Worm (Caenorhabditis elegans) whole organism, early embryonic: ENCODE results near the gene nit-1.

ENCODE experiments used
- B0310.2 ChIP-seq: sonication (generic microtip); optimal IDR thresholded peaks from 2 replicates; lab custom pipeline; 2016; ENCODE audit warnings: mild to moderate bottlenecking, missing genetic modification characterization, missing compliant biosample characterization
- F13C5.2 ChIP-seq: sonication (generic microtip); optimal IDR thresholded peaks from 2 replicates; lab custom pipeline; 2017; ENCODE audit warnings: mild to moderate bottlenecking, missing genetic modification characterization, inconsistent platforms, missing compliant biosample characterization
- aly-1 ChIP-seq: sonication (generic microtip); optimal IDR thresholded peaks from 2 replicates; lab custom pipeline; 2016; ENCODE audit warnings: missing genetic modification characterization, missing compliant biosample characterization
- ama-1 ChIP-seq: fragments of 150-350 bp; optimal IDR thresholded peaks from 2 replicates; lab custom pipeline; 2014
- ceh-13 ChIP-seq: fragments of 200-800 bp; sonication (Bioruptor generic); optimal IDR thresholded peaks from 2 replicates; lab custom pipeline; 2018; ENCODE audit warnings: mild to moderate bottlenecking, missing genetic modification characterization, missing compliant biosample characterization
- ceh-36 ChIP-seq: sonication (generic microtip); optimal IDR thresholded peaks from 2 replicates; lab custom pipeline; 2016; ENCODE audit warnings: missing genetic modification characterization, inconsistent platforms, missing compliant biosample characterization
- ets-7 ChIP-seq: sonication (generic microtip); optimal IDR thresholded peaks from 2 replicates; lab custom pipeline; 2016; ENCODE audit warnings: missing genotype, missing genetic modification characterization, missing compliant biosample characterization
- flt-1 ChIP-seq: fragments of 200-800 bp; sonication (Bioruptor generic); IDR thresholded peaks from 2 replicates; pipeline ENCODE4 v1.3.6; 2022; ENCODE audit warnings: missing genetic modification characterization, missing compliant biosample characterization
- hmbx-1 ChIP-seq: sonication (generic microtip); optimal IDR thresholded peaks from 2 replicates; lab custom pipeline; 2016; ENCODE audit warnings: mild to moderate bottlenecking, missing genetic modification characterization, missing compliant biosample characterization
- hmg-4 ChIP-seq: fragments of 200-800 bp; sonication (Bioruptor generic); optimal IDR thresholded peaks from 2 replicates; lab custom pipeline; 2018; ENCODE audit warnings: mild to moderate bottlenecking, missing genetic modification characterization, missing compliant biosample characterization
- hnd-1 ChIP-seq: sonication (generic microtip); optimal IDR thresholded peaks from 2 replicates; lab custom pipeline; 2016; ENCODE audit warnings: missing genetic modification characterization, missing compliant biosample characterization
- pes-1 ChIP-seq: fragments of 200-800 bp; sonication (Bioruptor generic); IDR thresholded peaks from 2 replicates; pipeline ENCODE4 v1.3.6; 2022; ENCODE audit warnings: missing genetic modification reagents, missing genetic modification characterization, missing compliant biosample characterization
- scrt-1 ChIP-seq: fragments of 200-800 bp; sonication (Bioruptor generic); IDR thresholded peaks from 2 replicates; pipeline ENCODE4 v1.3.6; 2022; ENCODE audit warnings: missing genetic modification characterization, missing compliant biosample characterization
- sea-1 ChIP-seq: fragments of 200-800 bp; sonication (Bioruptor generic); conservative IDR thresholded peaks from 2 replicates; pipeline ENCODE4 v1.3.6; 2022; ENCODE audit warnings: missing genetic modification characterization, missing compliant biosample characterization
- tbx-11 ChIP-seq: fragments of 200-800 bp; sonication (Bioruptor generic); IDR thresholded peaks from 2 replicates; pipeline ENCODE4 v1.3.6; 2022; ENCODE audit warnings: missing genetic modification characterization, missing compliant biosample characterization
- tbx-37 ChIP-seq: fragments of 200-800 bp; sonication (Bioruptor generic); conservative IDR thresholded peaks from 2 replicates; pipeline ENCODE4 v1.3.6; 2022; ENCODE audit warnings: missing genetic modification reagents, missing genetic modification characterization, missing compliant biosample characterization
- tra-4 ChIP-seq: sonication (generic microtip); optimal IDR thresholded peaks from 2 replicates; lab custom pipeline; 2017; ENCODE audit warnings: missing genetic modification characterization, missing compliant biosample characterization

The nit-1 gene

DNA sequence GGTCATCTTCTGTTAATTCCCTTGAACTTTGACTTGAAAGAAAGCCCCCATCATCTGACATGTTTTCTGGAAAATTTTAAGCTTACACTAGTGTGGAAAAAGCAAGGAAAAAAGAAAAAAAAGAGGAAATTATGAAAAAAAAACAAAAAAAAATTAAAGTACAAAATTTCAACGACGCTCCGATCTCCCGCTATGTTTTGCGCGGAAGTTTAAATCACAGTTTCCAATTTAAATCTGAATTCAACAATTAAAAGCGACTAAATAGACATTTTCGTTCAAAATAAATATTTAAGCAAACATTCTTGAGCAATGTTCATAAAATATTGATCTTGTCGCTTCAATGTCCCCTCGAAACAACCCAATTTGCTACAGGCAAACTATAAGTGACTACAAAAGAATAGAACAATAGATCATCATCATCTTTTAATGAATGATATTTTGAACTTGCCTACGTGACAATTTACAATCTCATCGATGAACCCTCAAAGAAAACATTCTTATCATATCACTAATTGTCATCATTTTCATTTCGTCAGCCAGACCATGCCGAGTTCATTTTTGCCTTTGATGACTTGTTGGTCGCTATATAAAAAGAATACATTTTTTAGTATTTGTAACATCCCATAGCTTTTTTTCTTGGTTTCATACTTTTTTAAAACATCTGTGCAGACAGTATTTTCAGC lies at the start of gene nit-1, which contains the start of gene metl-6:
Gene nit-1 (plus strand): TSS at position 562 of the 683 bp plus-strand sequence.
Gene metl-6 (minus strand): TSS at position 66 of the 683 bp plus-strand sequence.
- TF ChIP-seq ama-1 (lab: Kevin White, UChicago) (no peak), sea-1 (GFP tag; lab: Robert Waterston, UW) (no peak), scrt-1 (GFP tag; lab: Robert Waterston, UW) (no peak), pes-1 (GFP tag; lab: Robert Waterston, UW) (no peak), ceh-13 (GFP tag; lab: Kevin White, UChicago) (no peak), tbx-11 (GFP tag; lab: Robert Waterston, UW) (no peak), ceh-36 (tag; lab: Kevin White, UChicago) (no peak), tbx-37 (no peak), flt-1 (GFP tag; lab: Robert Waterston, UW) (no peak), tra-4 (tag; lab: Kevin White, UChicago) (no peak), aly-1 (tag; lab: Kevin White, UChicago) (no peak), hmbx-1 (tag; lab: Kevin White, UChicago) (no peak), B0310.2 (tag; lab: Kevin White, UChicago) (no peak), ets-7 (tag; lab: Kevin White, UChicago) (no peak), hmg-4 (no peak), hnd-1 (tag; lab: Kevin White, UChicago) (no peak), F13C5.2 (tag; lab: Kevin White, UChicago) (no peak)

DNA sequence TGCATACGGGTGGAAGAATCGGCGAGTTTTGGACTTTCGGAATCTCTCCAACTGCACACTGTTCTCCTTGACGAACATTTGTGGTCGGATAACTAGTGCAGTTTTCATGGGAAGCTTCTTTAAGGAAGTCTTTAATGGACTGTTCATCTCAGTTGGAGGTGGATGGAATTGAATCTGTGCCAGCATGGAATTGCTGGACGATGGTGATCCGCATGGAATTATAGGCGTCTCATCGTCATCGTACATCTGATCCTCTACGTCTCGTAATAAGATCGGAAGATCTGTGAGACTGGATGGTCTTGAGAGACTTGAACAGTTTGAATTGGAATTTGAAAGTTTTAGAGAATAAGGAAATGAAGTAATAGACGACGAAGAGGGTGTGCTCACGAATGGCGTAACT lies 49.0 kb upstream of the nit-1 start:
- no peak for TF ChIP-seq scrt-1 (GFP tag; lab: Robert Waterston, UW)
- no peak for TF ChIP-seq hnd-1 (tag; lab: Kevin White, UChicago)
- TF ChIP-seq tbx-37: no peak
- TF ChIP-seq ama-1 (lab: Kevin White, UChicago): peak; percentile 50
- TF ChIP-seq flt-1 (GFP tag; lab: Robert Waterston, UW): no peak
- TF ChIP-seq ets-7 (tag; lab: Kevin White, UChicago): no peak

DNA sequence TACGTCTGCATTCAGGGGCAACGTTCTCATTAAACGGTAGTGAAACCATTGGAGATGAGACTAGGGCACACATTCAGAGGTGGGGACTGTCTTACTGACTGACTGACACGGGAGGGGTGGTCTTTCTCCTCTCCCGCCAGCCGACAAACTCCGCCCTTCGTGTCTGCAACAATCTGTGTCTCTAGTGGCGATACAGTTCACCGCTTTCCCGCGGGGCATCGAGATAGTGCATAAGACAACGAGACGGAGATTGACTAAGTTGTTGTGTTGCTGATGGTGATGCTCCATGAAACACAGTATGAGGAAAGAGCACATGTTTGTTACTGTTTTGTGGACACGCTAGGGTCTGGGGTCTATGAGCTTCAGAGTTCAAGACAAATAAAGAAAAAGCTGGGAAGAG lies 48.6 kb upstream of the nit-1 start:
- TF ChIP-seq hmbx-1 (tag; lab: Kevin White, UChicago) (no peak), hmg-4 (peak; percentile 48)

DNA sequence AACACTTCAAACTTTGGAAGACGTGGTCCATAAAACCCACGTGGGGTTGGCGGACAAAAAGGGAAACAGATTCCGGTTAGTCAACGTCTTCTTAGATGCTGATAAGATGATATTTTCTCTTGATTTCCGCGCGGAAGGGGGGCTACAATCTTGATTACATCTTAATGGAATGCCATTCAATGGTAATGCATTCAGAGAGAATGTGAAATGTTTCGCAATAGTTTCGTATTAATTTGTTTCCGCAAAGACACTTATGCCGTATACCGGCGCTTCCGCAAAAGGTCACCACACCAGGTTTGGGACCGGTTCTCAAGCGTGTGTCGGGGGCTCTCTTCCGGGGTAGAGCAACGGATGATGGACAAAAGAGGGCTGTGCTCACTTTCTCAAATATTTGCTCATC lies 47.5 kb upstream of the nit-1 start:
- no peak for TF ChIP-seq tbx-11 (GFP tag; lab: Robert Waterston, UW)
- TF ChIP-seq hmbx-1 (tag; lab: Kevin White, UChicago): no peak
- TF ChIP-seq hmg-4: no peak
- no peak for TF ChIP-seq tbx-37
- TF ChIP-seq hnd-1 (tag; lab: Kevin White, UChicago): no peak
- TF ChIP-seq F13C5.2 (tag; lab: Kevin White, UChicago): no peak
- no peak for TF ChIP-seq sea-1 (GFP tag; lab: Robert Waterston, UW)
- no peak for TF ChIP-seq ceh-13 (GFP tag; lab: Kevin White, UChicago)
- no peak for TF ChIP-seq ceh-36 (tag; lab: Kevin White, UChicago)
- TF ChIP-seq pes-1 (GFP tag; lab: Robert Waterston, UW): no peak
- TF ChIP-seq aly-1 (tag; lab: Kevin White, UChicago): no peak
- no peak for TF ChIP-seq ama-1 (lab: Kevin White, UChicago)
- TF ChIP-seq B0310.2 (tag; lab: Kevin White, UChicago): no peak
- no peak for TF ChIP-seq flt-1 (GFP tag; lab: Robert Waterston, UW)
- TF ChIP-seq scrt-1 (GFP tag; lab: Robert Waterston, UW): no peak
- TF ChIP-seq tra-4 (tag; lab: Kevin White, UChicago): no peak
- TF ChIP-seq ets-7 (tag; lab: Kevin White, UChicago): no peak

DNA sequence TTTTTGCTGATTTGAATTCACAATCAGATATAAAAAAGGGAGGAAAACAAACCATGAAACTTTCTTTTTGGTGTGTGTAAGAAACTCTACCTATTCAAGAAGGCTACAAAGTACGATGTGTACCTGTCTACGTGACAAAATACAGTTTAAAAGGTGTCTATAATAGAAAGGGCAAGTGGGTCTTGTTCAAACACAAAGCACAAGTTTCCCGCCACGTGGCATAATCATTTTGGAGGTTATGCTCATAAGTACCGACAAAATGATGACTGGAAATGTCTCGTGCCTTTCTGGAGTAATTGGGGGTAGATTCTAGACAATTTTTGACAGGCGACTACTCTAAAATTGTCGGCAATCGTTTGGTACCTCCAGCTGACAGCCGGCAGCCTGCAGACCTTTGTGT lies 47.1 kb upstream of the nit-1 start:
- no peak for TF ChIP-seq ets-7 (tag; lab: Kevin White, UChicago)
- TF ChIP-seq B0310.2 (tag; lab: Kevin White, UChicago): no peak
- TF ChIP-seq tbx-37: no peak
- no peak for TF ChIP-seq hmg-4
- TF ChIP-seq flt-1 (GFP tag; lab: Robert Waterston, UW): no peak
- TF ChIP-seq tra-4 (tag; lab: Kevin White, UChicago): no peak
- TF ChIP-seq F13C5.2 (tag; lab: Kevin White, UChicago): no peak
- TF ChIP-seq hnd-1 (tag; lab: Kevin White, UChicago): no peak

DNA sequence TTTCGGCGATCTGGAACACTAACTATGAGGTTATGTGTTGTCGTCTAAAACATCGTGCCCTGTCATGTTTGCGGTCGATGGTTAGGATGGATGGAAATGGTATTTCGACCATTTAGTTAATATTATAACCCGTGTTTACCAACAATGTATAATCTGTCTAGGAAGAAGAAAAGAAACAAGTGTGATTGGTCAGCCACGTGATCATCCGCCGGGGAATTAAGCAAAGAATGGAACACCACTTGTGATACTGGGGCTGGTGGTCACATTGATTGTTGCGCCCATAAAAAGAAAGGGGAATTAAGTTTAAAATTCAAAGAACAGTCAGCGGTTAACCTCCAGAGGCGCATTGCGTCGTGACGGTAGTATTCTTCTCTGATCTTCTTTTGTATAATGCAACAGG lies 46.4 kb upstream of the nit-1 start:
- TF ChIP-seq hmg-4: no peak
- no peak for TF ChIP-seq hnd-1 (tag; lab: Kevin White, UChicago)
- no peak for TF ChIP-seq tbx-37
- no peak for TF ChIP-seq ets-7 (tag; lab: Kevin White, UChicago)
- TF ChIP-seq scrt-1 (GFP tag; lab: Robert Waterston, UW): no peak
- no peak for TF ChIP-seq hmbx-1 (tag; lab: Kevin White, UChicago)
- TF ChIP-seq tra-4 (tag; lab: Kevin White, UChicago): no peak
- TF ChIP-seq ceh-36 (tag; lab: Kevin White, UChicago): no peak
- no peak for TF ChIP-seq tbx-11 (GFP tag; lab: Robert Waterston, UW)
- no peak for TF ChIP-seq ceh-13 (GFP tag; lab: Kevin White, UChicago)
- TF ChIP-seq B0310.2 (tag; lab: Kevin White, UChicago): no peak
- no peak for TF ChIP-seq ama-1 (lab: Kevin White, UChicago)
- TF ChIP-seq sea-1 (GFP tag; lab: Robert Waterston, UW): no peak
- TF ChIP-seq flt-1 (GFP tag; lab: Robert Waterston, UW): no peak

ce11 chrIII:3876197-3876897 lies 45.7 kb upstream of the nit-1 start:
- TF ChIP-seq ceh-36 (tag; lab: Kevin White, UChicago) (peak; percentile 56), pes-1 (GFP tag; lab: Robert Waterston, UW) (no peak)
